Fruit fly (Drosophila melanogaster): ENCODE measurements around the gene Peritrophin-15b.

Peritrophin-15b gene

DNA sequence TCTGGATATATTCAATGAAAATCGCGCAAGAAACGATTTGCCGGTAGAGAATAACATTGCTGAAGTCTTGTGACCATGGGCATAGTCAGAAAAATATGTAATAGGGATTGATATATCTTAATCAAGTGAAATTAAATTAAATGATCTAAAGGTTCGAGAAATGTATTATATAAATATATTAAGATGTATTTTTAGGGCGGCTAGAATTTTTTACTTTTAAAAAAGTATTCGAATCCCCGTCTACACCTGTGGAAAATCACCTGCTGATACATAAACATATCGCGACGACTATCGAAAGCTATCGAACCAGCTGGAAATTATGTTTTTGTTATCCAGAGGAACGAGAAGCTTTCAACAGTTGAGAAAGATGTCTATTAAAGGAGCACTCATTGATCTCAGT lies 18.0 kb downstream of the Peritrophin-15b start, which contains the start of the genes CG13390 and CG17294 (continued):
- TF ChIP-seq CG1529 (GFP tag; optimal IDR thresholded peaks at IDR 0.05) (peak; percentile 99), Dp (GFP tag; optimal IDR thresholded peaks at IDR 0.05) (peak; percentile 54), NC2α (GFP tag; optimal IDR thresholded peaks at IDR 0.05) (peak; percentile 70), hth (optimal IDR thresholded peaks at IDR 0.05) (no peak), Dbx (GFP tag; IDR thresholded peaks at IDR 0.05) (peak; percentile 100), CG4707 (GFP tag; optimal IDR thresholded peaks at IDR 0.05) (peak; percentile 96), kni (GFP tag; optimal IDR thresholded peaks at IDR 0.05) (peak; percentile 97), pum (GFP tag; optimal IDR thresholded peaks at IDR 0.05) (peak; percentile 92), CG7839 (tag; optimal IDR thresholded peaks at IDR 0.05) (peak; percentile 100), Fer2 (tag; optimal IDR thresholded peaks at IDR 0.05) (peak; percentile 100), Optix (GFP tag; IDR thresholded peaks at IDR 0.05) (peak; percentile 96), Nf-YC (tag; optimal IDR thresholded peaks at IDR 0.05) (peak; percentile 95), lov (optimal IDR thresholded peaks at IDR 0.05) (no peak), lov (GFP tag; IDR thresholded peaks at IDR 0.05) (peak; percentile 99), CG14050 (GFP tag; IDR thresholded peaks at IDR 0.05) (peak; percentile 99), Ssrp (tag; optimal IDR thresholded peaks at IDR 0.05) (peak; percentile 100), Drgx (GFP tag; IDR thresholded peaks at IDR 0.05) (peak; percentile 100), cwo (GFP tag; optimal IDR thresholded peaks at IDR 0.05) (peak; percentile 99), CG13894 (tag; optimal IDR thresholded peaks at IDR 0.05) (peak; percentile 100), CG11247 (GFP tag; IDR thresholded peaks at IDR 0.05) (peak; percentile 99), gsb (GFP tag; IDR thresholded peaks at IDR 0.05) (peak; percentile 99), maf-S (GFP tag; optimal IDR thresholded peaks at IDR 0.05) (peak; percentile 94), CG6272 (GFP tag; IDR thresholded peaks at IDR 0.05) (peak; percentile 99), CG3726 (GFP tag; IDR thresholded peaks at IDR 0.05) (peak; percentile 99), CG10565 (GFP tag; optimal IDR thresholded peaks at IDR 0.05) (peak; percentile 93), Hr39 (optimal IDR thresholded peaks at IDR 0.05) (no peak), Mad (GFP tag; optimal IDR thresholded peaks at IDR 0.05) (peak; percentile 96), ssp (GFP tag; IDR thresholded peaks at IDR 0.05) (peak; percentile 96), ap (GFP tag; IDR thresholded peaks at IDR 0.05) (peak; percentile 99), CG6765 (GFP tag; optimal IDR thresholded peaks at IDR 0.05) (peak; percentile 100), bsh (GFP tag; optimal IDR thresholded peaks at IDR 0.05) (peak; percentile 97 to 100), CG4854 (GFP tag; optimal IDR thresholded peaks at IDR 0.05) (peak; percentile 97), Opbp (GFP tag; IDR thresholded peaks at IDR 0.05; ENCODE audit: partially characterized antibody) (peak; percentile 31; the same call in 1 of the 3 replicates), tx (GFP tag; optimal IDR thresholded peaks at IDR 0.05) (peak; percentile 89), CG1233 (GFP tag; optimal IDR thresholded peaks at IDR 0.05) (peak; percentile 99), sr (GFP tag; IDR thresholded peaks at IDR 0.05) (peak; percentile 98)

DNA sequence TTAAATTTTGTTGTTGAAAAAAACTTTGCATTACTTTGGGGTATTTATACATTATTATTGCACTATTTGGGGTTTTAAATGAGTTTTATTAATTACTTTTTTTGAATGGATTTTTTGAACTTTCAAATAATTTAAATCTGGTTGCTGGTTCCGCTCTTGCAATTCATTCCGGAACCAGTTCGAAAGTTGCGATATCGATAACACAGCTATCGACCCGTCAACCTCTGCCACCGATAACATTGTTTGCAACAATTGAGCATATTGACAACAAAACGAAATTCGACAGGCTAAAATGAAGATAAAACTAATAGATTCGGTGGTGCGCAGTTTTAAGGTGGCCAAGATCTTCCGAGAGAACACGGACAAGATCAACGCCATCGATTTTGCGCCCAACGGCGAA lies 20.5 kb downstream of the Peritrophin-15b start, which contains the start of gene Wdr82:
Gene Wdr82, plus strand, starts transcription at position 227 of the 400 bp plus-strand sequence.
- TF ChIP-seq CG7839 (tag; optimal IDR thresholded peaks at IDR 0.05) (no peak), ham (GFP tag; IDR thresholded peaks at IDR 0.05) (no peak), insv (GFP tag; optimal IDR thresholded peaks at IDR 0.05) (no peak), CG13775 (GFP tag; optimal IDR thresholded peaks at IDR 0.05) (no peak), CG31224 (GFP tag; IDR thresholded peaks at IDR 0.05) (no peak), CG12744 (GFP tag; optimal IDR thresholded peaks at IDR 0.05) (no peak), row (GFP tag; IDR thresholded peaks at IDR 0.05) (peak; percentile 41; the same call in 1 of the 3 replicates), Deaf1 (tag; optimal IDR thresholded peaks at IDR 0.05) (no peak), CG4707 (GFP tag; optimal IDR thresholded peaks at IDR 0.05) (no peak), br (optimal IDR thresholded peaks at IDR 0.05) (no peak), trem (tag; optimal IDR thresholded peaks at IDR 0.05) (peak; percentile 42), CG11085 (GFP tag; IDR thresholded peaks at IDR 0.05) (no peak), CG18619 (GFP tag; optimal IDR thresholded peaks at IDR 0.05) (no peak), CG4404 (GFP tag; IDR thresholded peaks at IDR 0.05) (no peak), CG8944 (GFP tag; optimal IDR thresholded peaks at IDR 0.05) (no peak), CG7745 (tag; optimal IDR thresholded peaks at IDR 0.05) (no peak), abd-A (tag; optimal IDR thresholded peaks at IDR 0.05) (no peak), CG15479 (GFP tag; optimal IDR thresholded peaks at IDR 0.05) (no peak), bigmax (GFP tag; optimal IDR thresholded peaks at IDR 0.05) (no peak), CG14014 (GFP tag; IDR thresholded peaks at IDR 0.05) (no peak)
